Worm (Caenorhabditis elegans) whole organism, late embryonic: ENCODE measurements around the gene C42D4.18.
A peak's percentile ranks its signal among the peaks of the same experiment; 100 is the strongest.

Experiments used
- C08G9.2 ChIP-seq: sonication (generic microtip); optimal IDR thresholded peaks from 2 replicates; lab custom pipeline; 2016; ENCODE audit warnings: mild to moderate bottlenecking, missing genetic modification characterization, moderate library complexity, missing compliant biosample characterization
- F13H6.1 ChIP-seq: sonication (generic microtip); optimal IDR thresholded peaks from 2 replicates; lab custom pipeline; 2016; ENCODE audit warnings: missing genetic modification characterization, missing compliant biosample characterization
- K09A11.1 ChIP-seq: sonication (generic microtip); optimal IDR thresholded peaks from 2 replicates; lab custom pipeline; 2017; ENCODE audit warnings: antibody characterized with exemption, mild to moderate bottlenecking, missing genetic modification characterization, missing compliant biosample characterization; ENCODE audit not compliant: insufficient read depth
- T23F11.4 ChIP-seq: fragments of 200-800 bp; sonication (Bioruptor generic); optimal IDR thresholded peaks from 2 replicates; lab custom pipeline; 2018; ENCODE audit warnings: mild to moderate bottlenecking, missing genetic modification characterization, missing compliant biosample characterization
- ahr-1 ChIP-seq: sonication (generic microtip); optimal IDR thresholded peaks from 2 replicates; lab custom pipeline; 2016; ENCODE audit warnings: missing genetic modification characterization, missing compliant biosample characterization
- ceh-18 ChIP-seq: sonication (generic microtip); optimal IDR thresholded peaks from 2 replicates; lab custom pipeline; 2016; ENCODE audit warnings: missing genetic modification characterization, missing compliant biosample characterization
- ceh-22 ChIP-seq: sonication (generic microtip); optimal IDR thresholded peaks from 2 replicates; lab custom pipeline; 2017; ENCODE audit warnings: missing biosample characterization, missing genetic modification characterization
- ceh-24 ChIP-seq: sonication (generic microtip); optimal IDR thresholded peaks from 2 replicates; lab custom pipeline; 2016; ENCODE audit warnings: mild to moderate bottlenecking, missing genetic modification characterization, missing compliant biosample characterization
- ceh-30 ChIP-seq: fragments of 150-350 bp; optimal IDR thresholded peaks from 2 replicates; lab custom pipeline; 2014; ENCODE audit warnings: missing biosample characterization, missing genetic modification characterization
- ceh-34 ChIP-seq: sonication (generic microtip); optimal IDR thresholded peaks from 2 replicates; lab custom pipeline; 2016; ENCODE audit warnings: mild to moderate bottlenecking, missing genetic modification characterization, missing compliant biosample characterization
- ceh-9 ChIP-seq: sonication (generic microtip); optimal IDR thresholded peaks from 2 replicates; lab custom pipeline; 2016; ENCODE audit warnings: mild to moderate bottlenecking, missing genetic modification characterization, inconsistent platforms, missing compliant biosample characterization
- che-1 ChIP-seq: sonication (generic microtip); optimal IDR thresholded peaks from 2 replicates; lab custom pipeline; 2016; ENCODE audit warnings: mild to moderate bottlenecking, missing genetic modification characterization, missing compliant biosample characterization
- dmd-4 ChIP-seq: sonication (generic microtip); optimal IDR thresholded peaks from 2 replicates; lab custom pipeline; 2016; ENCODE audit warnings: borderline replicate concordance, missing genetic modification characterization, missing compliant biosample characterization
- dve-1 ChIP-seq: sonication (generic microtip); optimal IDR thresholded peaks from 2 replicates; lab custom pipeline; 2017; ENCODE audit warnings: antibody characterized with exemption, mild to moderate bottlenecking, missing genetic modification characterization, missing compliant biosample characterization
- ets-4 ChIP-seq: sonication (generic microtip); optimal IDR thresholded peaks from 2 replicates; lab custom pipeline; 2016; ENCODE audit warnings: missing genetic modification characterization, missing compliant biosample characterization
- fax-1 ChIP-seq: sonication (generic microtip); optimal IDR thresholded peaks from 2 replicates; lab custom pipeline; 2016; ENCODE audit warnings: missing genotype, missing genetic modification characterization, missing compliant biosample characterization
- fkh-10 ChIP-seq: fragments of 150-350 bp; optimal IDR thresholded peaks from 2 replicates; lab custom pipeline; 2014; ENCODE audit warnings: missing biosample characterization, missing genetic modification reagents, missing genetic modification characterization
- fkh-6 ChIP-seq: sonication (generic microtip); optimal IDR thresholded peaks from 2 replicates; lab custom pipeline; 2016; ENCODE audit warnings: missing genetic modification characterization, missing compliant biosample characterization
- hlh-13 ChIP-seq: fragments of 200-800 bp; sonication (Bioruptor generic); optimal IDR thresholded peaks from 2 replicates; lab custom pipeline; 2018; ENCODE audit warnings: mild to moderate bottlenecking, missing genetic modification characterization, missing compliant biosample characterization
- hlh-15 ChIP-seq: sonication (generic microtip); optimal IDR thresholded peaks from 2 replicates; lab custom pipeline; 2016; ENCODE audit warnings: missing genetic modification characterization, missing compliant biosample characterization
- hlh-30 ChIP-seq: sonication (generic microtip); optimal IDR thresholded peaks from 2 replicates; lab custom pipeline; 2017; ENCODE audit warnings: antibody characterized with exemption, missing genetic modification characterization, missing compliant biosample characterization; ENCODE audit not compliant: insufficient read depth
- lim-6 ChIP-seq: sonication (generic microtip); optimal IDR thresholded peaks from 2 replicates; lab custom pipeline; 2016; ENCODE audit warnings: missing genetic modification characterization, missing compliant biosample characterization
- madf-2 ChIP-seq: sonication (generic microtip); optimal IDR thresholded peaks from 2 replicates; lab custom pipeline; 2017; ENCODE audit warnings: missing genetic modification characterization, missing compliant biosample characterization
- mec-3 ChIP-seq: sonication (generic microtip); optimal IDR thresholded peaks from 2 replicates; lab custom pipeline; 2016; ENCODE audit warnings: borderline replicate concordance, missing genetic modification characterization, missing compliant biosample characterization
- nfya-1 ChIP-seq: sonication (generic microtip); optimal IDR thresholded peaks from 2 replicates; lab custom pipeline; 2017; ENCODE audit warnings: missing genetic modification characterization, mild to moderate bottlenecking, missing compliant biosample characterization, antibody characterized with exemption, moderate library complexity
- nhr-232 ChIP-seq: sonication (generic microtip); optimal IDR thresholded peaks from 2 replicates; lab custom pipeline; 2016; ENCODE audit warnings: missing genetic modification characterization, missing compliant biosample characterization
- pag-3 ChIP-seq: sonication (generic microtip); optimal IDR thresholded peaks from 2 replicates; lab custom pipeline; 2016; ENCODE audit warnings: missing compliant biosample characterization, missing genetic modification characterization, borderline replicate concordance
- pat-9 ChIP-seq: fragments of 200-800 bp; sonication (Bioruptor generic); optimal IDR thresholded peaks from 2 replicates; lab custom pipeline; 2018; ENCODE audit warnings: mild to moderate bottlenecking, missing genetic modification characterization, moderate library complexity, missing compliant biosample characterization
- pha-4 ChIP-seq: fragments of 150-350 bp; optimal IDR thresholded peaks from 2 replicates; lab custom pipeline; 2018; ENCODE audit warnings: missing biosample characterization, missing genetic modification reagents, missing genetic modification characterization
- pros-1 ChIP-seq: fragments of 150-350 bp; optimal IDR thresholded peaks from 2 replicates; lab custom pipeline; 2014; ENCODE audit warnings: missing biosample characterization, missing genetic modification reagents, missing genetic modification characterization
- ref-2 ChIP-seq: sonication (generic microtip); optimal IDR thresholded peaks from 2 replicates; lab custom pipeline; 2016; ENCODE audit warnings: missing genetic modification characterization, missing compliant biosample characterization
- tbx-2 ChIP-seq: sonication (generic microtip); optimal IDR thresholded peaks from 2 replicates; lab custom pipeline; 2016; ENCODE audit warnings: missing genetic modification characterization, missing compliant biosample characterization
- tbx-7 ChIP-seq: sonication (generic microtip); optimal IDR thresholded peaks from 2 replicates; lab custom pipeline; 2016; ENCODE audit warnings: missing genotype, missing genetic modification characterization, missing compliant biosample characterization
- unc-42 ChIP-seq: sonication (generic microtip); optimal IDR thresholded peaks from 2 replicates; lab custom pipeline; 2016; ENCODE audit warnings: missing genotype, missing genetic modification characterization, missing compliant biosample characterization
- ztf-16 ChIP-seq: sonication (generic microtip); optimal IDR thresholded peaks from 2 replicates; lab custom pipeline; 2017; ENCODE audit warnings: missing genetic modification characterization, missing compliant biosample characterization

The C42D4.18 gene

ce11 chrIV:7167983-7168760, 1.6 kb downstream of the C42D4.18 start, which contains the start of gene skr-16:
skr-16 (plus strand) TSS chrIV:7168710.
- TF ChIP-seq hlh-30 = peak; percentile 45
- TF ChIP-seq nhr-232 = no peak
- no peak for TF ChIP-seq pat-9

- no peak for TF ChIP-seq T23F11.4 (GFP tag; lab: Kevin White, UChicago)
- TF ChIP-seq tbx-2 (tag; lab: Kevin White, UChicago) = no peak
- TF ChIP-seq dve-1 (tag; lab: Kevin White, UChicago) = no peak
- no peak for TF ChIP-seq tbx-7
- TF ChIP-seq fkh-6 (tag; lab: Kevin White, UChicago) = no peak
- no peak for TF ChIP-seq unc-42 (tag; lab: Kevin White, UChicago)
- TF ChIP-seq ceh-34 (tag; lab: Kevin White, UChicago) = no peak
- TF ChIP-seq ceh-30 (tag; lab: Kevin White, UChicago) = no peak
- no peak for TF ChIP-seq ceh-18 (tag; lab: Kevin White, UChicago)
- no peak for TF ChIP-seq ets-4 (tag; lab: Kevin White, UChicago)
- no peak for TF ChIP-seq lim-6 (tag; lab: Kevin White, UChicago)
- no peak for TF ChIP-seq ceh-9
- TF ChIP-seq pat-9 = no peak
- TF ChIP-seq ahr-1 (tag; lab: Kevin White, UChicago) = no peak
- TF ChIP-seq ceh-22 (tag; lab: Kevin White, UChicago) = no peak
- TF ChIP-seq ref-2 (tag; lab: Kevin White, UChicago) = no peak
These were observed 4.6 kb downstream of the C42D4.18 start, which contains the start of gene str-220 for ce11 chrIV:7171222-7171621. str-220 (minus strand) TSS chrIV:7171322.

DNA sequence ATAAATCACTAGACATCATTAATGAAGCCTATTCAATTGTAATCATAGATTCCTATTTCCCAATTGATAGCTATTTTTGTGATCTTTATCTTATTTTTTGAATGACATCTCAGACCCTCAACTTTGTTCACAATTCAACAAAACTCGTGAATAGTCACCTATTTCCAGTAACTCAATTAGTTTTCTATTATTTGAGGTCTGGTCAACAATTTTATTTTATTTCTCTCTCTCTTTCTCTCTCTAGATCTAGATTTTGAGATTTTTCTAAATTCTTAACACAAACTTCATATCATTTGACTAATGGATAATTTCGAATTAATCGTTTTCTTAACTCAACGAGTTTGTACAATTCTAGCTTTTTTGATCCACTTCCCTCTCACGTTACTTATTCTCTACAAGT, 6.9 kb downstream of the C42D4.18 start, which contains the start of gene str-1:
Gene str-1, plus strand, starts transcription at position 301 of the 400 bp plus-strand sequence.
- no peak for TF ChIP-seq F13H6.1
- TF ChIP-seq unc-42 (tag; lab: Kevin White, UChicago) = no peak
- no peak for TF ChIP-seq hlh-13
- no peak for TF ChIP-seq mec-3
- no peak for TF ChIP-seq C08G9.2 (tag; lab: Kevin White, UChicago)
- no peak for TF ChIP-seq tbx-2 (tag; lab: Kevin White, UChicago)
- TF ChIP-seq ceh-34 (tag; lab: Kevin White, UChicago) = no peak
- TF ChIP-seq pat-9 = no peak
- no peak for TF ChIP-seq che-1
- TF ChIP-seq nfya-1 = no peak
- no peak for TF ChIP-seq ceh-22 (tag; lab: Kevin White, UChicago)
- no peak for TF ChIP-seq ahr-1 (tag; lab: Kevin White, UChicago)
- no peak for TF ChIP-seq fax-1 (tag; lab: Kevin White, UChicago)
- TF ChIP-seq ztf-16 = no peak
- no peak for TF ChIP-seq hlh-15
- TF ChIP-seq, all 69 proteins: peak for 0

ce11 chrIV:7175346-7175745, 8.8 kb downstream of the C42D4.18 start, which contains the start of gene C42D4.19:
C42D4.19 (plus strand) TSS chrIV:7175646.
- TF ChIP-seq pat-9 = no peak
- no peak for TF ChIP-seq pag-3 (tag; lab: Kevin White, UChicago)
- TF ChIP-seq pha-4 = no peak
- no peak for TF ChIP-seq hlh-13
- TF ChIP-seq madf-2 (tag; lab: Kevin White, UChicago) = no peak
- TF ChIP-seq hlh-15 = no peak
- TF ChIP-seq pros-1 (tag; lab: Kevin White, UChicago) = no peak
- no peak for TF ChIP-seq fkh-10
- no peak for TF ChIP-seq ceh-24 (tag; lab: Kevin White, UChicago)
- TF ChIP-seq ceh-18 (tag; lab: Kevin White, UChicago) = no peak
- no peak for TF ChIP-seq dve-1 (tag; lab: Kevin White, UChicago)
- TF ChIP-seq fkh-6 (tag; lab: Kevin White, UChicago) = no peak
- TF ChIP-seq dmd-4 (tag; lab: Kevin White, UChicago) = no peak
- no peak for TF ChIP-seq che-1
- TF ChIP-seq K09A11.1 (tag; lab: Kevin White, UChicago) = no peak
- no peak for TF ChIP-seq nhr-232
